Worm (Caenorhabditis elegans): ENCODE measurements around the gene Y71H2AM.14.

The Y71H2AM.14 gene

ce11 chrIII:2746553-2746952 lies at the start of gene Y71H2AM.14:
Gene Y71H2AM.14, minus strand, starts transcription at chrIII:2746653.
- TF ChIP-seq unc-62 (GFP tag; optimal IDR thresholded peaks at IDR 0.05), result no peak

ce11 chrIII:2795442-2796023 lies 49.1 kb upstream of the Y71H2AM.14 start:
- TF ChIP-seq unc-62 (GFP tag; optimal IDR thresholded peaks at IDR 0.05), result no peak

ce11 chrIII:2794057-2794456 lies 47.6 kb upstream of the Y71H2AM.14 start:
- no peak for TF ChIP-seq unc-62 (GFP tag; optimal IDR thresholded peaks at IDR 0.05)

ce11 chrIII:2787979-2788491 lies 41.6 kb upstream of the Y71H2AM.14 start, which contains the start of gene tbcc-1:
Gene tbcc-1, plus strand, starts transcription at chrIII:2788441.
- TF ChIP-seq unc-62 (GFP tag; optimal IDR thresholded peaks at IDR 0.05), result no peak

ce11 chrIII:2786740-2787139 lies 40.3 kb upstream of the Y71H2AM.14 start, which contains the start of gene nduc-2:
Gene nduc-2, plus strand, starts transcription at chrIII:2786852.
- TF ChIP-seq unc-62 (GFP tag; optimal IDR thresholded peaks at IDR 0.05), result no peak

ce11 chrIII:2785840-2786239 lies 39.4 kb upstream of the Y71H2AM.14 start, which contains the start of gene Y71H2AM.20:
Gene Y71H2AM.20, minus strand, starts transcription at chrIII:2785948.
- no peak for TF ChIP-seq unc-62 (GFP tag; optimal IDR thresholded peaks at IDR 0.05)

ce11 chrIII:2781833-2782232 lies 35.4 kb upstream of the Y71H2AM.14 start:
- TF ChIP-seq unc-62 (GFP tag; optimal IDR thresholded peaks at IDR 0.05), result no peak

- TF ChIP-seq unc-62 (GFP tag; optimal IDR thresholded peaks at IDR 0.05), result no peak
Observed at ce11 chrIII:2780793-2781192, 34.3 kb upstream of the Y71H2AM.14 start, which contains the start of gene Y71H2AM.6. Gene Y71H2AM.6, plus strand, starts transcription at chrIII:2781056.

ce11 chrIII:2780283-2780682 lies 33.8 kb upstream of the Y71H2AM.14 start:
- no peak for TF ChIP-seq unc-62 (GFP tag; optimal IDR thresholded peaks at IDR 0.05)

- no peak for TF ChIP-seq unc-62 (GFP tag; optimal IDR thresholded peaks at IDR 0.05)
Observed at ce11 chrIII:2778655-2779054, 32.2 kb upstream of the Y71H2AM.14 start, which contains the start of gene laf-1. Gene laf-1, minus strand, starts transcription at chrIII:2779053.

ce11 chrIII:2770752-2771151 lies 24.3 kb upstream of the Y71H2AM.14 start:
- no peak for TF ChIP-seq unc-62 (GFP tag; optimal IDR thresholded peaks at IDR 0.05)

- TF ChIP-seq unc-62 (GFP tag; optimal IDR thresholded peaks at IDR 0.05), result no peak
Observed at ce11 chrIII:2769078-2769477, 22.6 kb upstream of the Y71H2AM.14 start.

ce11 chrIII:2768635-2769034 lies 22.2 kb upstream of the Y71H2AM.14 start, which contains the start of gene swsn-3:
Gene swsn-3, minus strand, starts transcription at chrIII:2768679.
- no peak for TF ChIP-seq unc-62 (GFP tag; optimal IDR thresholded peaks at IDR 0.05)

- TF ChIP-seq unc-62 (GFP tag; optimal IDR thresholded peaks at IDR 0.05), result no peak
Observed at ce11 chrIII:2760726-2761125, 14.3 kb upstream of the Y71H2AM.14 start, which contains the start of gene pho-9. Gene pho-9, minus strand, starts transcription at chrIII:2760816.

ce11 chrIII:2759308-2759707 lies 12.9 kb upstream of the Y71H2AM.14 start:
- TF ChIP-seq unc-62 (GFP tag; optimal IDR thresholded peaks at IDR 0.05), result no peak

- TF ChIP-seq unc-62 (GFP tag; optimal IDR thresholded peaks at IDR 0.05), result no peak
Observed at ce11 chrIII:2758092-2758491, 11.6 kb upstream of the Y71H2AM.14 start.

ce11 chrIII:2757478-2757877 lies 11.0 kb upstream of the Y71H2AM.14 start:
- TF ChIP-seq unc-62 (GFP tag; optimal IDR thresholded peaks at IDR 0.05), result no peak

Data from whole organism, dauer.